Fruit fly (Drosophila melanogaster) S2 (cell line): ENCODE data around the gene Dad.

Experiments used
- CG8478 ChIP-seq: fragments of >200 bp; optimal IDR thresholded peaks from 2 replicates; lab custom pipeline; 2018
- CTCF ChIP-seq, 2 experiments: fragments of >200 bp; optimal IDR thresholded peaks; 2 replicates each; lab custom pipeline; 2018

Dad gene

dm6 chr3R:17108881-17109280 is 55.1 kb downstream of the Dad start:
- TF ChIP-seq CG8478 (lab: Kevin White, UChicago) = no peak
- peak; percentile 63 to 86 for TF ChIP-seq CTCF (optimal IDR thresholded peaks at IDR 0.05; lab: Kevin White, UChicago)

dm6 chr3R:17110880-17111726 is 57.3 kb downstream of the Dad start:
- TF ChIP-seq CTCF (optimal IDR thresholded peaks at IDR 0.05; lab: Kevin White, UChicago) = no peak
- no peak for TF ChIP-seq CG8478 (lab: Kevin White, UChicago)

dm6 chr3R:17115668-17116067 is 61.9 kb downstream of the Dad start:
- TF ChIP-seq CG8478 (lab: Kevin White, UChicago) (no peak), CTCF (optimal IDR thresholded peaks at IDR 0.05; lab: Kevin White, UChicago) (no peak)

dm6 chr3R:17116231-17116630 is 62.4 kb downstream of the Dad start:
- TF ChIP-seq CTCF (optimal IDR thresholded peaks at IDR 0.05; lab: Kevin White, UChicago) = no peak
- no peak for TF ChIP-seq CG8478 (lab: Kevin White, UChicago)

dm6 chr3R:17117607-17118327 is 64.0 kb downstream of the Dad start:
- TF ChIP-seq CG8478 (lab: Kevin White, UChicago) = no peak
- no peak for TF ChIP-seq CTCF (optimal IDR thresholded peaks at IDR 0.05; lab: Kevin White, UChicago)

dm6 chr3R:17118917-17119378 is 65.1 kb downstream of the Dad start:
- TF ChIP-seq CG8478 (lab: Kevin White, UChicago) (no peak), CTCF (optimal IDR thresholded peaks at IDR 0.05; lab: Kevin White, UChicago) (no peak)
